Worm (Caenorhabditis elegans) whole organism, late embryonic: ENCODE measurements around the gene F43E2.1.

Source experiments
- F13H6.1 ChIP-seq: sonication (generic microtip); optimal IDR thresholded peaks from 2 replicates; lab custom pipeline; 2016; ENCODE audit warnings: missing genetic modification characterization, missing compliant biosample characterization
- K02D7.2 ChIP-seq: sonication (generic microtip); optimal IDR thresholded peaks from 2 replicates; lab custom pipeline; 2017; ENCODE audit warnings: mild to moderate bottlenecking, missing genetic modification characterization, missing compliant biosample characterization
- Y22D7AL.16 ChIP-seq: sonication (generic microtip); optimal IDR thresholded peaks from 2 replicates; lab custom pipeline; 2016; ENCODE audit warnings: missing genetic modification characterization, missing compliant biosample characterization
- ceh-14 ChIP-seq: sonication (generic microtip); optimal IDR thresholded peaks from 2 replicates; lab custom pipeline; 2016; ENCODE audit warnings: missing genotype, missing genetic modification characterization, missing compliant biosample characterization
- ceh-19 ChIP-seq: fragments of 200-800 bp; sonication (Bioruptor generic); optimal IDR thresholded peaks from 2 replicates; lab custom pipeline; 2018; ENCODE audit warnings: mild to moderate bottlenecking, missing genetic modification characterization, missing compliant biosample characterization
- ceh-2 ChIP-seq: sonication (generic microtip); optimal IDR thresholded peaks from 2 replicates; lab custom pipeline; 2016; ENCODE audit warnings: missing genotype, missing genetic modification characterization, missing compliant biosample characterization
- ceh-22 ChIP-seq: sonication (generic microtip); optimal IDR thresholded peaks from 2 replicates; lab custom pipeline; 2017; ENCODE audit warnings: missing biosample characterization, missing genetic modification characterization
- ceh-24 ChIP-seq: sonication (generic microtip); optimal IDR thresholded peaks from 2 replicates; lab custom pipeline; 2016; ENCODE audit warnings: mild to moderate bottlenecking, missing genetic modification characterization, missing compliant biosample characterization
- ceh-31 ChIP-seq: sonication (generic microtip); optimal IDR thresholded peaks from 2 replicates; lab custom pipeline; 2016; ENCODE audit warnings: missing genetic modification characterization, missing compliant biosample characterization
- ceh-34 ChIP-seq: sonication (generic microtip); optimal IDR thresholded peaks from 2 replicates; lab custom pipeline; 2016; ENCODE audit warnings: mild to moderate bottlenecking, missing genetic modification characterization, missing compliant biosample characterization
- ceh-9 ChIP-seq: sonication (generic microtip); optimal IDR thresholded peaks from 2 replicates; lab custom pipeline; 2016; ENCODE audit warnings: mild to moderate bottlenecking, missing genetic modification characterization, inconsistent platforms, missing compliant biosample characterization
- che-1 ChIP-seq: sonication (generic microtip); optimal IDR thresholded peaks from 2 replicates; lab custom pipeline; 2016; ENCODE audit warnings: mild to moderate bottlenecking, missing genetic modification characterization, missing compliant biosample characterization
- dmd-4 ChIP-seq: sonication (generic microtip); optimal IDR thresholded peaks from 2 replicates; lab custom pipeline; 2016; ENCODE audit warnings: borderline replicate concordance, missing genetic modification characterization, missing compliant biosample characterization
- dve-1 ChIP-seq: sonication (generic microtip); optimal IDR thresholded peaks from 2 replicates; lab custom pipeline; 2017; ENCODE audit warnings: antibody characterized with exemption, mild to moderate bottlenecking, missing genetic modification characterization, missing compliant biosample characterization
- elt-2 ChIP-seq: sonication (generic microtip); optimal IDR thresholded peaks from 2 replicates; lab custom pipeline; 2016; ENCODE audit warnings: missing genetic modification reagents, missing genetic modification characterization, missing compliant biosample characterization
- elt-4 ChIP-seq: sonication (generic microtip); optimal IDR thresholded peaks from 2 replicates; lab custom pipeline; 2016; ENCODE audit warnings: missing genetic modification characterization, missing compliant biosample characterization
- eyg-1 ChIP-seq: sonication (generic microtip); optimal IDR thresholded peaks from 2 replicates; lab custom pipeline; 2016; ENCODE audit warnings: missing genotype, missing genetic modification characterization, missing compliant biosample characterization
- fax-1 ChIP-seq: sonication (generic microtip); optimal IDR thresholded peaks from 2 replicates; lab custom pipeline; 2016; ENCODE audit warnings: missing genotype, missing genetic modification characterization, missing compliant biosample characterization
- fkh-10 ChIP-seq: fragments of 150-350 bp; optimal IDR thresholded peaks from 2 replicates; lab custom pipeline; 2014; ENCODE audit warnings: missing biosample characterization, missing genetic modification reagents, missing genetic modification characterization
- hlh-13 ChIP-seq: fragments of 200-800 bp; sonication (Bioruptor generic); optimal IDR thresholded peaks from 2 replicates; lab custom pipeline; 2018; ENCODE audit warnings: mild to moderate bottlenecking, missing genetic modification characterization, missing compliant biosample characterization
- hlh-15 ChIP-seq: sonication (generic microtip); optimal IDR thresholded peaks from 2 replicates; lab custom pipeline; 2016; ENCODE audit warnings: missing genetic modification characterization, missing compliant biosample characterization
- hlh-8 ChIP-seq: sonication (generic microtip); optimal IDR thresholded peaks from 2 replicates; lab custom pipeline; 2016; ENCODE audit warnings: missing genotype, missing genetic modification characterization, missing compliant biosample characterization
- lim-6 ChIP-seq: sonication (generic microtip); optimal IDR thresholded peaks from 2 replicates; lab custom pipeline; 2016; ENCODE audit warnings: missing genetic modification characterization, missing compliant biosample characterization
- madf-2 ChIP-seq: sonication (generic microtip); optimal IDR thresholded peaks from 2 replicates; lab custom pipeline; 2017; ENCODE audit warnings: missing genetic modification characterization, missing compliant biosample characterization
- mec-3 ChIP-seq: sonication (generic microtip); optimal IDR thresholded peaks from 2 replicates; lab custom pipeline; 2016; ENCODE audit warnings: borderline replicate concordance, missing genetic modification characterization, missing compliant biosample characterization
- nhr-232 ChIP-seq: sonication (generic microtip); optimal IDR thresholded peaks from 2 replicates; lab custom pipeline; 2016; ENCODE audit warnings: missing genetic modification characterization, missing compliant biosample characterization
- npax-4 ChIP-seq: sonication (generic microtip); optimal IDR thresholded peaks from 2 replicates; lab custom pipeline; 2016; ENCODE audit warnings: missing genetic modification characterization, missing compliant biosample characterization
- pat-9 ChIP-seq: fragments of 200-800 bp; sonication (Bioruptor generic); optimal IDR thresholded peaks from 2 replicates; lab custom pipeline; 2018; ENCODE audit warnings: mild to moderate bottlenecking, missing genetic modification characterization, moderate library complexity, missing compliant biosample characterization
- pax-1 ChIP-seq: fragments of 150-350 bp; optimal IDR thresholded peaks from 2 replicates; lab custom pipeline; 2014; ENCODE audit warnings: missing biosample characterization, missing genetic modification characterization
- pros-1 ChIP-seq: fragments of 150-350 bp; optimal IDR thresholded peaks from 2 replicates; lab custom pipeline; 2014; ENCODE audit warnings: missing biosample characterization, missing genetic modification reagents, missing genetic modification characterization
- ref-2 ChIP-seq: sonication (generic microtip); optimal IDR thresholded peaks from 2 replicates; lab custom pipeline; 2016; ENCODE audit warnings: missing genetic modification characterization, missing compliant biosample characterization
- rnt-1 ChIP-seq: sonication (generic microtip); optimal IDR thresholded peaks from 2 replicates; lab custom pipeline; 2016; ENCODE audit warnings: missing genetic modification characterization, missing compliant biosample characterization
- sox-2 ChIP-seq: fragments of 200-800 bp; sonication (Bioruptor generic); IDR thresholded peaks from 2 replicates; pipeline ENCODE4 v1.3.6; 2022; ENCODE audit warnings: missing genetic modification reagents, missing genetic modification characterization, missing compliant biosample characterization
- sox-4 ChIP-seq: sonication (generic microtip); optimal IDR thresholded peaks from 2 replicates; lab custom pipeline; 2017; ENCODE audit warnings: mild to moderate bottlenecking, missing genetic modification characterization, inconsistent platforms, missing compliant biosample characterization
- syd-9 ChIP-seq: sonication (generic microtip); optimal IDR thresholded peaks from 2 replicates; lab custom pipeline; 2016; ENCODE audit warnings: mild to moderate bottlenecking, missing genetic modification characterization, moderate library complexity, missing compliant biosample characterization
- ttx-3 ChIP-seq: sonication (generic microtip); optimal IDR thresholded peaks from 2 replicates; lab custom pipeline; 2016; ENCODE audit warnings: missing genetic modification reagents, missing genetic modification characterization, missing compliant biosample characterization
- unc-3 ChIP-seq, 2 experiments: fragments of 200-800 bp in 1 of 2; sonication (Bioruptor generic) in 1 of 2; sonication (generic microtip) in 1 of 2; conservative IDR thresholded peaks in 1 of 2; optimal IDR thresholded peaks in 1 of 2; 2 replicates each; pipeline versions ENCODE4 v1.3.6 to Lab custom; 2016 to 2022; ENCODE audit warnings: missing compliant biosample characterization in 2 of 2, missing genetic modification characterization in 2 of 2, missing genetic modification reagents in 1 of 2
- unc-86 ChIP-seq: sonication (generic microtip); optimal IDR thresholded peaks from 2 replicates; lab custom pipeline; 2016; ENCODE audit warnings: missing genetic modification characterization, missing compliant biosample characterization
- ztf-16 ChIP-seq: sonication (generic microtip); optimal IDR thresholded peaks from 2 replicates; lab custom pipeline; 2017; ENCODE audit warnings: missing genetic modification characterization, missing compliant biosample characterization

The F43E2.1 gene

DNA sequence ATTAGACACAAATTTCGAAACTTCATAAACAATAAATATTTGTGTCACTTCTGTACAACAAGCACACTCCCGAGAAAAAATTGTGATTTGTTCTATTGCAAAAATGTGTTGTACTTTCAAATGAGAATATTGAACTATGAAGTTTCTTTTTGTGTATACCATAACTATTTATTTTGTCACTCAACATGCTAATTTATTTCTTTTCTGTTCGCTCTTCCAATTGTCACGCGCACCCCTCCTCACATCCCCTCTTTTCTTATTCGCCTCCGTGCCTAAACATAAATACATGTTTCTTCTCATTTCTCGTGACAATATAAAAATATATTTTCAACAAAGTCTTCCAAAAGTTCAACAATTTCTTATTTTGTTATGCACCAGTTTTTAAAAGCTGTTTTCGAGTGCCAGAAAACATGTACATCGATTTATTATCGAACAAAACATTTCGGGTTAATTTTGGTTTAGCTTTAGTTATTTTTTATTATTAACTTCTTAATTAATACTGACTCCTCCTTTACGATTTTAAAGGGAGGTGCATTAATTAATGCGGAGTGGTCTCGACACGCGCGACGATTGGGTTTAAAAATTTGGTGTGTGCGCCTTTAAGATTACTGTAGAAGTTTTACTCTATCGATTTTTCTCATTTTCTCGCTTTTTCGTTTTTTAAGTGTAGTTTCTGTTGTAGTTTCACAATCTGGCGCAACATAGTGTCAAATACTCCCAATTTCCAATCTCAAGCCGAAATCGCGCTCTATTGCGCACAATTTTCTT is 19.0 kb downstream of the F43E2.1 start:
- TF ChIP-seq elt-4 (tag; lab: Kevin White, UChicago), result no peak
- TF ChIP-seq lim-6 (tag; lab: Kevin White, UChicago), result no peak
- TF ChIP-seq hlh-15 (tag; lab: Kevin White, UChicago), result no peak
- TF ChIP-seq che-1 (tag; lab: Kevin White, UChicago), result no peak
- no peak for TF ChIP-seq ref-2 (tag; lab: Kevin White, UChicago)
- no peak for TF ChIP-seq fkh-10 (GFP tag; lab: Kevin White, UChicago)
- no peak for TF ChIP-seq ceh-22 (tag; lab: Kevin White, UChicago)
- TF ChIP-seq F13H6.1 (tag; lab: Kevin White, UChicago), result no peak
- TF ChIP-seq ceh-19 (GFP tag; lab: Kevin White, UChicago), result no peak
- no peak for TF ChIP-seq dve-1 (tag; lab: Kevin White, UChicago)
- TF ChIP-seq dmd-4, result no peak
- no peak for TF ChIP-seq ceh-9 (tag; lab: Kevin White, UChicago)
- TF ChIP-seq nhr-232 (tag; lab: Kevin White, UChicago), result no peak
- no peak for TF ChIP-seq sox-4 (tag; lab: Kevin White, UChicago)
- TF ChIP-seq ceh-14 (tag; lab: Kevin White, UChicago), result no peak
- TF ChIP-seq sox-2 (GFP tag; lab: Robert Waterston, UW), result no peak
- no peak for TF ChIP-seq mec-3 (tag; lab: Kevin White, UChicago)
- no peak for TF ChIP-seq fax-1 (tag; lab: Kevin White, UChicago)
- no peak for TF ChIP-seq pat-9 (tag; lab: Kevin White, UChicago)
- no peak for TF ChIP-seq unc-86

DNA sequence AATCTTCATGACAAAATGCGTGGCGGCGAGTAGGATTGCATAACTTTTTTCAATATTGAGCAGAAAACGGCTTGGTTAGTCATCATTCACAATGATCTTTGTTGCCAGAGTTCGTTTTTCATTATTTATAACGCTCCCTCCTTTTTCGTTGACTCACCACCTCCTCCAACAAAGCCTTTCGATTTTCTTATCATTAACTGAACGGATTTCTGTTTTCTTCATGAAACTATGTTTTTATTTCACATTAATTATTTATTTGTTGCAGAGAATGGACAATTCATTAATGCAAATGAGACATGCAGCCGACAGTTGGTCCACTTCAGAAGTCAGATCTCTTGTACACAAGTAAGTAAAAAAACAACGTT is 19.6 kb downstream of the F43E2.1 start, which contains the start of gene bath-44:
Gene bath-44 (plus strand): TSS at position 266 of the 365 bp plus-strand sequence.
- no peak for TF ChIP-seq npax-4
- TF ChIP-seq hlh-15 (tag; lab: Kevin White, UChicago), result no peak
- TF ChIP-seq pax-1, result no peak
- TF ChIP-seq pros-1 (tag; lab: Kevin White, UChicago), result no peak
- TF ChIP-seq syd-9 (tag; lab: Kevin White, UChicago), result no peak
- TF ChIP-seq madf-2 (tag; lab: Kevin White, UChicago), result no peak
- TF ChIP-seq lim-6 (tag; lab: Kevin White, UChicago), result no peak
- TF ChIP-seq ttx-3 (tag; lab: Kevin White, UChicago), result no peak
- no peak for TF ChIP-seq hlh-8 (tag; lab: Kevin White, UChicago)
- TF ChIP-seq ceh-14 (tag; lab: Kevin White, UChicago), result no peak
- no peak for TF ChIP-seq Y22D7AL.16 (tag; lab: Kevin White, UChicago)
- TF ChIP-seq eyg-1 (tag; lab: Kevin White, UChicago), result no peak
- no peak for TF ChIP-seq fax-1 (tag; lab: Kevin White, UChicago)
- TF ChIP-seq fkh-10 (GFP tag; lab: Kevin White, UChicago), result no peak
- TF ChIP-seq K02D7.2 (tag; lab: Kevin White, UChicago), result no peak
- no peak for TF ChIP-seq unc-3 (GFP tag; conservative IDR thresholded peaks at IDR 0.05; lab: Robert Waterston, UW)
- no peak for TF ChIP-seq unc-3 (tag; optimal IDR thresholded peaks at IDR 0.05; lab: Kevin White, UChicago)
- no peak for TF ChIP-seq rnt-1 (tag; lab: Kevin White, UChicago)
- TF ChIP-seq, all 69 proteins: peak for 0

DNA sequence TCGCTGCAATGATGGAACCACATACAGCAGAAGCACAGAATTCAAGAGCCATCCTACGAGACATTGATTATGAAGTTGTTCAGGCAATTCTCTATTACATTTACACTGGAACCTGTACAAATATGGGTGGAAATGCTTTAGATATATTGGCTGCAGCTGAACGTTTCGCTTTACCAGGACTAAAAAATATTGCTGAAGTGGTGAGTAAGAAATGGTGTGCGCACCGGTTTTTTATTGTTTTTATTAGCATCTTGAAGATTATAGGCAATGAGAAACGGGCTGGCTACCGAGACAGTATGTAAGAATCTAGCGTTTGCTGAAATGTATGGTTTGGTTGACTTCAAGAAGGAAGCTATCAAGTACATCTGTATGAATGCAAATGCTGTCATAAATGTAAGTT is 21.0 kb downstream of the F43E2.1 start:
- no peak for TF ChIP-seq dve-1 (tag; lab: Kevin White, UChicago)
- TF ChIP-seq rnt-1 (tag; lab: Kevin White, UChicago), result no peak
- no peak for TF ChIP-seq ztf-16
- no peak for TF ChIP-seq ref-2 (tag; lab: Kevin White, UChicago)
- TF ChIP-seq nhr-232 (tag; lab: Kevin White, UChicago), result no peak
- no peak for TF ChIP-seq ceh-34
- no peak for TF ChIP-seq ceh-31
- TF ChIP-seq elt-2 (tag; lab: Kevin White, UChicago), result no peak
- TF ChIP-seq pat-9 (tag; lab: Kevin White, UChicago), result no peak
- TF ChIP-seq pax-1, result no peak
- TF ChIP-seq hlh-13 (GFP tag; lab: Kevin White, UChicago), result no peak
- no peak for TF ChIP-seq sox-4 (tag; lab: Kevin White, UChicago)
- no peak for TF ChIP-seq ceh-2 (tag; lab: Kevin White, UChicago)
- no peak for TF ChIP-seq ceh-24 (tag; lab: Kevin White, UChicago)
